Fruit fly (Drosophila melanogaster): ENCODE measurements around the gene Mitofilin.

Mitofilin gene

dm6 chr3R:22025320-22025719 is 2.2 kb upstream of the Mitofilin start, which contains the start of gene CG6028 (continued):
- TF ChIP-seq hb (GFP tag; IDR thresholded peaks at IDR 0.05; ENCODE audit: partially characterized antibody) (no peak), zen (tag; optimal IDR thresholded peaks at IDR 0.05) (peak; percentile 28), pho (GFP tag; optimal IDR thresholded peaks at IDR 0.05) (no peak), CG14965 (GFP tag; optimal IDR thresholded peaks at IDR 0.05; ENCODE audit: borderline replicate concordance) (no peak), Hsf (GFP tag; optimal IDR thresholded peaks at IDR 0.05) (peak; percentile 7), emc (GFP tag; optimal IDR thresholded peaks at IDR 0.05) (no peak), CG10267 (tag; optimal IDR thresholded peaks at IDR 0.05) (peak; percentile 85), al (GFP tag; IDR thresholded peaks at IDR 0.05) (no peak), btn (GFP tag; optimal IDR thresholded peaks at IDR 0.05) (no peak), CG1233 (GFP tag; optimal IDR thresholded peaks at IDR 0.05) (peak; percentile 4), Ravus (GFP tag; IDR thresholded peaks at IDR 0.05) (no peak), cas (GFP tag; IDR thresholded peaks at IDR 0.05) (no peak), lmd (GFP tag; IDR thresholded peaks at IDR 0.05) (no peak; the same call in 1 of the 2 replicates), lov (optimal IDR thresholded peaks at IDR 0.05) (no peak), lov (GFP tag; IDR thresholded peaks at IDR 0.05) (no peak), Doc2 (GFP tag; IDR thresholded peaks at IDR 0.05) (no peak), Hr51 (GFP tag; optimal IDR thresholded peaks at IDR 0.05) (peak in 1 of 2 experiments; percentile 6), Hr3 (GFP tag; optimal IDR thresholded peaks at IDR 0.05) (peak; percentile 55), CG2199 (GFP tag; IDR thresholded peaks at IDR 0.05) (no peak), dati (GFP tag; IDR thresholded peaks at IDR 0.05) (no peak), CG6791 (GFP tag; IDR thresholded peaks at IDR 0.05; ENCODE audit: partially characterized antibody) (0 out of 3 replicates have a peak, but pooled peaks have one; percentile 48), CG17912 (GFP tag; optimal IDR thresholded peaks at IDR 0.05) (no peak), Myb (GFP tag; optimal IDR thresholded peaks at IDR 0.05) (no peak), Nf-YC (tag; optimal IDR thresholded peaks at IDR 0.05) (no peak), CG6765 (GFP tag; optimal IDR thresholded peaks at IDR 0.05) (peak; percentile 22), crc (GFP tag; optimal IDR thresholded peaks at IDR 0.05) (no peak), otp (GFP tag; IDR thresholded peaks at IDR 0.05) (peak; percentile 43; the same call in 1 of the 3 replicates), CG42726 (GFP tag; IDR thresholded peaks at IDR 0.05; ENCODE audit: partially characterized antibody) (peak; percentile 18; the same call in 1 of the 2 replicates), HmgZ (tag; optimal IDR thresholded peaks at IDR 0.05) (peak; percentile 5), unpg (GFP tag; optimal IDR thresholded peaks at IDR 0.05) (peak; percentile 5), Bdp1 (GFP tag; optimal IDR thresholded peaks at IDR 0.05) (no peak), amos (GFP tag; IDR thresholded peaks at IDR 0.05; ENCODE audit: partially characterized antibody) (peak; percentile 32; the same call in 1 of the 2 replicates), CG2678 (tag; optimal IDR thresholded peaks at IDR 0.05) (peak; percentile 19), phol (tag; optimal IDR thresholded peaks at IDR 0.05) (no peak), pita (GFP tag; optimal IDR thresholded peaks at IDR 0.05) (no peak), maf-S (GFP tag; optimal IDR thresholded peaks at IDR 0.05) (no peak), seq (GFP tag; IDR thresholded peaks at IDR 0.05) (no peak), CG9437 (GFP tag; optimal IDR thresholded peaks at IDR 0.05) (peak; percentile 94), pan (optimal IDR thresholded peaks at IDR 0.05) (no peak), pan (GFP tag; optimal IDR thresholded peaks at IDR 0.05 in 1 of 2, IDR thresholded peaks at IDR 0.05 in 1 of 2) (peak in 1 of 2 experiments; percentile 16), MESR4 (GFP tag; optimal IDR thresholded peaks at IDR 0.05) (peak; percentile 41), CG14050 (GFP tag; IDR thresholded peaks at IDR 0.05) (no peak), CG16813 (GFP tag; IDR thresholded peaks at IDR 0.05; ENCODE audit: partially characterized antibody) (no peak), Ssrp (tag; optimal IDR thresholded peaks at IDR 0.05) (no peak), her (GFP tag; optimal IDR thresholded peaks at IDR 0.05) (peak; percentile 9), CG32532 (GFP tag; IDR thresholded peaks at IDR 0.05) (peak; percentile 63), Adf1 (GFP tag; IDR thresholded peaks at IDR 0.05) (no peak), da (GFP tag; optimal IDR thresholded peaks at IDR 0.05) (no peak), caup (GFP tag; optimal IDR thresholded peaks at IDR 0.05; ENCODE audit: severe bottlenecking) (no peak), CG31441 (GFP tag; IDR thresholded peaks at IDR 0.05) (peak; percentile 40), slbo (GFP tag; IDR thresholded peaks at IDR 0.05) (peak; percentile 61; the same call in 1 of the 2 replicates)

Data from whole organism, embryonic.